Worm (Caenorhabditis elegans) whole organism, L1 larva: ENCODE data around the gene F53F4.16.

Experiments
- Y116A8C.19 ChIP-seq: sonication (generic microtip); optimal IDR thresholded peaks from 2 replicates; lab custom pipeline; 2016; ENCODE audit warnings: missing compliant biosample characterization, missing genetic modification characterization, borderline replicate concordance
- aha-1 ChIP-seq: fragments of 150-350 bp; optimal IDR thresholded peaks from 2 replicates; lab custom pipeline; 2014; ENCODE audit warnings: missing biosample characterization, missing genetic modification characterization
- aly-2 ChIP-seq: fragments of 150-350 bp; optimal IDR thresholded peaks from 2 replicates; lab custom pipeline; 2014; ENCODE audit warnings: missing biosample characterization, missing genetic modification characterization
- ceh-88 ChIP-seq: fragments of 200-800 bp; sonication (Bioruptor generic); IDR thresholded peaks from 2 replicates; pipeline ENCODE4 v1.3.6; 2022; ENCODE audit warnings: missing genetic modification characterization, missing compliant biosample characterization
- ceh-90 ChIP-seq: sonication (generic microtip); optimal IDR thresholded peaks from 2 replicates; lab custom pipeline; 2016; ENCODE audit warnings: missing genetic modification characterization, missing compliant biosample characterization
- ces-1 ChIP-seq: fragments of 150-350 bp; optimal IDR thresholded peaks from 2 replicates; lab custom pipeline; 2014; ENCODE audit warnings: missing biosample characterization, missing genetic modification reagents, missing genetic modification characterization
- dsc-1 ChIP-seq: sonication (generic microtip); optimal IDR thresholded peaks from 2 replicates; lab custom pipeline; 2016; ENCODE audit warnings: mild to moderate bottlenecking, missing genetic modification characterization, missing compliant biosample characterization
- efl-3 ChIP-seq: fragments of 200-800 bp; sonication (Bioruptor generic); optimal IDR thresholded peaks from 2 replicates; lab custom pipeline; 2018; ENCODE audit warnings: mild to moderate bottlenecking, missing genetic modification characterization, missing compliant biosample characterization
- egl-27 ChIP-seq, 2 experiments: fragments of 150-350 bp in 1 of 2; sonication (generic microtip); optimal IDR thresholded peaks; 3 replicates each; lab custom pipeline; 2017 to 2018; ENCODE audit warnings: missing biosample characterization in 2 of 2, missing genetic modification characterization in 2 of 2, missing genetic modification reagents in 2 of 2
- elt-2 ChIP-seq: sonication (generic microtip); optimal IDR thresholded peaks from 2 replicates; lab custom pipeline; 2016; ENCODE audit warnings: missing genetic modification characterization, mild to moderate bottlenecking, inconsistent platforms, missing compliant biosample characterization, missing genetic modification reagents
- elt-3 ChIP-seq, 6 experiments: fragments of 150-350 bp in 1 of 6; sonication (generic microtip); optimal IDR thresholded peaks; 2 replicates each; lab custom pipeline; 2017 to 2018; ENCODE audit warnings: missing biosample characterization in 6 of 6, missing genetic modification characterization in 6 of 6, inconsistent platforms in 1 of 6
- fkh-8 ChIP-seq: sonication (generic microtip); optimal IDR thresholded peaks from 2 replicates; lab custom pipeline; 2016; ENCODE audit warnings: mild to moderate bottlenecking, missing genetic modification characterization, missing compliant biosample characterization
- hlh-17 ChIP-seq: fragments of 200-800 bp; sonication (Bioruptor generic); optimal IDR thresholded peaks from 2 replicates; lab custom pipeline; 2018; ENCODE audit warnings: missing genetic modification characterization, mild to moderate bottlenecking, missing compliant biosample characterization, moderate library complexity, borderline replicate concordance
- hlh-4 ChIP-seq: sonication (generic microtip); optimal IDR thresholded peaks from 2 replicates; lab custom pipeline; 2016; ENCODE audit warnings: mild to moderate bottlenecking, missing genetic modification characterization, missing compliant biosample characterization
- hpl-2 ChIP-seq: fragments of 150-350 bp; optimal IDR thresholded peaks from 2 replicates; lab custom pipeline; 2014; ENCODE audit warnings: missing biosample characterization, missing genetic modification reagents, missing genetic modification characterization
- isw-1 ChIP-seq: fragments of 200-800 bp; sonication (Bioruptor generic); IDR thresholded peaks from 2 replicates; pipeline ENCODE4 v1.3.6; 2022; ENCODE audit warnings: missing genetic modification characterization, missing compliant biosample characterization
- lin-35 ChIP-seq, 2 experiments: fragments of 150-350 bp; optimal IDR thresholded peaks; 2 replicates each; lab custom pipeline; 2014; ENCODE audit warnings: missing biosample characterization in 2 of 2, missing genetic modification characterization in 2 of 2, missing genetic modification reagents in 2 of 2
- lin-39 ChIP-seq: fragments of 150-350 bp; optimal IDR thresholded peaks from 2 replicates; lab custom pipeline; 2014; ENCODE audit warnings: missing biosample characterization, missing genetic modification reagents, missing genetic modification characterization
- mab-9 ChIP-seq: fragments of 200-800 bp; sonication (Bioruptor generic); IDR thresholded peaks from 2 replicates; pipeline ENCODE4 v1.3.6; 2022; ENCODE audit warnings: missing genetic modification reagents, missing genetic modification characterization, missing compliant biosample characterization
- mdl-1 ChIP-seq, 2 experiments: fragments of 150-350 bp; optimal IDR thresholded peaks; 2 replicates each; lab custom pipeline; 2014 to 2017; ENCODE audit warnings: missing biosample characterization in 2 of 2, missing genetic modification characterization in 2 of 2, inconsistent platforms in 1 of 2
- nhr-12 ChIP-seq: sonication (generic microtip); optimal IDR thresholded peaks from 2 replicates; lab custom pipeline; 2017; ENCODE audit warnings: missing biosample characterization, missing genetic modification characterization
- nhr-19 ChIP-seq: fragments of 200-800 bp; sonication (Bioruptor generic); conservative IDR thresholded peaks from 2 replicates; pipeline ENCODE4 v1.3.6; 2022; ENCODE audit warnings: missing genetic modification characterization, missing compliant biosample characterization
- nhr-237 ChIP-seq: fragments of 150-350 bp; optimal IDR thresholded peaks from 2 replicates; lab custom pipeline; 2014; ENCODE audit warnings: missing biosample characterization, missing genetic modification characterization
- nhr-28 ChIP-seq: fragments of 150-350 bp; optimal IDR thresholded peaks from 2 replicates; lab custom pipeline; 2014; ENCODE audit warnings: missing biosample characterization, missing genetic modification characterization
- nhr-47 ChIP-seq: sonication (generic microtip); optimal IDR thresholded peaks from 2 replicates; lab custom pipeline; 2016; ENCODE audit warnings: mild to moderate bottlenecking, missing genetic modification characterization, moderate library complexity, missing compliant biosample characterization
- nhr-71 ChIP-seq: sonication (generic microtip); optimal IDR thresholded peaks from 2 replicates; lab custom pipeline; 2016; ENCODE audit warnings: mild to moderate bottlenecking, missing genetic modification characterization, moderate library complexity, missing compliant biosample characterization
- snpc-4 ChIP-seq: fragments of 150-350 bp; optimal IDR thresholded peaks from 2 replicates; lab custom pipeline; 2014; ENCODE audit warnings: missing biosample characterization, missing genetic modification characterization
- sox-4 ChIP-seq: sonication (generic microtip); optimal IDR thresholded peaks from 2 replicates; lab custom pipeline; 2016; ENCODE audit warnings: missing genetic modification characterization, missing compliant biosample characterization
- unc-30 ChIP-seq: sonication (generic microtip); optimal IDR thresholded peaks from 2 replicates; lab custom pipeline; 2017; ENCODE audit warnings: missing biosample characterization, missing genetic modification characterization
- unc-62 ChIP-seq: fragments of 150-350 bp; optimal IDR thresholded peaks from 2 replicates; lab custom pipeline; 2014; ENCODE audit warnings: missing biosample characterization, missing genetic modification reagents, missing genetic modification characterization
- xbp-1 ChIP-seq: sonication (generic microtip); optimal IDR thresholded peaks from 2 replicates; lab custom pipeline; 2016; ENCODE audit warnings: missing genetic modification characterization, missing compliant biosample characterization
- zag-1 ChIP-seq: fragments of 150-350 bp; optimal IDR thresholded peaks from 2 replicates; lab custom pipeline; 2014; ENCODE audit warnings: missing biosample characterization, missing genetic modification characterization

F53F4.16 gene

ce11 chrV:13589494-13590176, 32.0 kb downstream of the F53F4.16 start, which contains the start of the genes F53F4.2 and F53F4.18:
Gene F53F4.2, minus strand, starts transcription at chrV:13589594.
Gene F53F4.18, plus strand, starts transcription at chrV:13590126.
- TF ChIP-seq nhr-71 (tag; lab: Kevin White, UChicago) (no peak), snpc-4 (tag; lab: Kevin White, UChicago) (no peak), aly-2 (no peak), lin-35 (GFP tag; optimal IDR thresholded peaks at IDR 0.05; lab: Kevin White, UChicago) (no peak), sox-4 (tag; lab: Kevin White, UChicago) (no peak), dsc-1 (tag; lab: Kevin White, UChicago) (no peak), nhr-47 (tag; lab: Kevin White, UChicago) (no peak), mab-9 (GFP tag; lab: Robert Waterston, UW) (no peak), nhr-237 (tag; lab: Kevin White, UChicago) (no peak), ceh-88 (no peak), hlh-4 (no peak), unc-62 (GFP tag; lab: Kevin White, UChicago) (no peak)

DNA sequence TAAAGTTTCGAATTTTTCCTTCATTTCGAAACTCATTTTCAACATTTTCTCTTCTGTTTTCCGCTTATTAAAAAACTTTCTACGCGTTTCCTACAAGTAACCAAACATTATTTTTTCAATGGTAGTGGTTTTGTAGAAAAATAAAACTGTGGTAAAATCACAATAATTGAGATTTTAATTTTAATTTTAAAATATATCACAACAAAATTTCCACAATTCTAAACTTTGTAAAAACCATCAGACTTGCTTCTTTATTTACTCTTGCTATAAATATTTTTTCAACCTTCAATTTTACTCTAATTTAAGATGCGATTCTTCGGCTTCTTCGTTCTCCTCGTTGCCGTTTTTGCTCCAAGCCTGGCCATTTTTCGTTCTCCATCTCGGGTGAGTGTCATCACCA, 33.7 kb downstream of the F53F4.16 start, which contains the start of gene F53F4.17:
F53F4.17 (plus strand) TSS at position 301 of the 400 bp plus-strand sequence.
- no peak for TF ChIP-seq zag-1
- TF ChIP-seq isw-1 (GFP tag; lab: Robert Waterston, UW), result no peak
- TF ChIP-seq nhr-19, result no peak
- no peak for TF ChIP-seq Y116A8C.19
- TF ChIP-seq lin-39, result no peak
- no peak for TF ChIP-seq ceh-88
- TF ChIP-seq hlh-17 (GFP tag; lab: Kevin White, UChicago), result no peak
- TF ChIP-seq, all 84 proteins: peak for 0

- no peak for TF ChIP-seq ceh-90 (tag; lab: Kevin White, UChicago)
- no peak for TF ChIP-seq unc-30 (tag; lab: Kevin White, UChicago)
- TF ChIP-seq elt-3 (tag; optimal IDR thresholded peaks at IDR 0.05; lab: Kevin White, UChicago), result no peak
- no peak for TF ChIP-seq xbp-1 (tag; lab: Kevin White, UChicago)
- no peak for TF ChIP-seq isw-1 (GFP tag; lab: Robert Waterston, UW)
- no peak for TF ChIP-seq dsc-1 (tag; lab: Kevin White, UChicago)
- TF ChIP-seq snpc-4 (tag; lab: Kevin White, UChicago), result no peak
- TF ChIP-seq ceh-88, result no peak
- no peak for TF ChIP-seq aha-1 (tag; lab: Kevin White, UChicago)
- no peak for TF ChIP-seq ces-1 (GFP tag; lab: Kevin White, UChicago)
- TF ChIP-seq efl-3 (GFP tag; lab: Kevin White, UChicago), result no peak
- TF ChIP-seq Y116A8C.19, result no peak
- no peak for TF ChIP-seq mdl-1 (tag; optimal IDR thresholded peaks at IDR 0.05; lab: Kevin White, UChicago)
- no peak for TF ChIP-seq mab-9 (GFP tag; lab: Robert Waterston, UW)
- TF ChIP-seq hpl-2 (GFP tag; lab: Kevin White, UChicago), result no peak
- TF ChIP-seq nhr-12 (tag; lab: Kevin White, UChicago), result no peak
- no peak for TF ChIP-seq zag-1
- no peak for TF ChIP-seq egl-27 (tag; optimal IDR thresholded peaks at IDR 0.05; lab: Kevin White, UChicago)
Observed at ce11 chrV:13584484-13584883, 37.1 kb downstream of the F53F4.16 start, which contains the start of gene F53F4.1. Gene F53F4.1, plus strand, starts transcription at chrV:13584784.

DNA sequence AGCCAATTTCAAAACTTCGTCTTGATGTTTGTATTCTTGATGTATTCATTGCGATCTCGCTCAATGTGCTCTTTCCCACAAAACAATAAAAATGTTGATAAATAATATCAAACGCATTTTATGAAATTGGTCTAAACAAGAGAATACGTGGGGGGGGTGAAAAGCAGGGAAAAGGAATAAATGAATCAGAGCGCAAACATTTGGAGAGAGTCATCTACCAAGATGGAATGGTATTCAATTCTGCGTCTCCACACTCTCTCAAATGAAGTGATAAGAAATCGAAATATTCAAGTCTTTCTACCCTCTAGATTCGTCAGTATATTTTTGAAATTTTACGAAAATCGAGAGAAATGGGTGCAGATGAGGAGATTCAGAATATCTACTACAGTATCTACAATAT, 40.9 kb downstream of the F53F4.16 start, which contains the start of gene C50B8.5:
C50B8.5 (plus strand) TSS at position 273 of the 400 bp plus-strand sequence.
- TF ChIP-seq nhr-19, result no peak
- TF ChIP-seq nhr-28 (tag; lab: Kevin White, UChicago), result no peak
- TF ChIP-seq elt-2, result peak; percentile 42

ce11 chrV:13578637-13579036, 43.0 kb downstream of the F53F4.16 start, which contains the start of gene C50B8.6:
Gene C50B8.6, plus strand, starts transcription at chrV:13578972.
- TF ChIP-seq hpl-2 (GFP tag; lab: Kevin White, UChicago), result no peak
- no peak for TF ChIP-seq fkh-8 (tag; lab: Kevin White, UChicago)
- peak; percentile 39 for TF ChIP-seq elt-2
- TF ChIP-seq sox-4 (tag; lab: Kevin White, UChicago), result no peak
- TF ChIP-seq unc-30 (tag; lab: Kevin White, UChicago), result no peak
- TF ChIP-seq, all 84 proteins: peak for 1
